Worm (Caenorhabditis elegans): ENCODE results near the gene F38E9.6.

ce11 chrX:16406632-16407031 lies 25.6 kb upstream of the F38E9.6 start:
- TF ChIP-seq mab-5 (tag; optimal IDR thresholded peaks at IDR 0.05) (no peak), snpc-4 (tag; optimal IDR thresholded peaks at IDR 0.05) (no peak), pha-4 (tag; optimal IDR thresholded peaks at IDR 0.05) (no peak), unc-39 (tag; optimal IDR thresholded peaks at IDR 0.05) (no peak), mls-2 (tag; optimal IDR thresholded peaks at IDR 0.05) (no peak)

Measured in whole organism, mixed stage, embryonic.